Worm (Caenorhabditis elegans): ENCODE measurements around the gene srab-26.

Gene srab-26

DNA sequence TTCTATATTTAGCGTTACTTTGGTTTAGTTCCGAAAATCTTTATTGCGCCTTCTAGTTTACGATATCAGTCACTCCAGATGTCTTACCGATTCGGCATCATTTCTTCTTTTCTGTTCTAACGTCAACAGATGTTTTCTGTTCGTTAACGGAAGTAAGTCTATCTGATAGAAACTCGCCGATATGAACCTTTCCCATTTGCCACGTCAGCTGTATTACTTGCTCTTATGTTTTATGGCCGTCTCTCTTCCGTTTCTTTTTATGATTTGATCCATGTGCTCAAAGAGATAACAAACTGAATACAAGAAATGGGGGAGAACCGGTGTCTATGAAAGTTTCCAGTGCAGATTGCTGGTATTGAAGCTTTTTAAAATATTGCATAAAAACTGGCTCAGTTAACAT, at the start of gene srab-26:
Gene srab-26 (minus strand): TSS at position 101 of the 400 bp plus-strand sequence.
- TF ChIP-seq ZK337.2 (GFP tag; IDR thresholded peaks at IDR 0.05) (no peak), T26A8.4 (GFP tag; IDR thresholded peaks at IDR 0.05) (no peak), mep-1 (tag; optimal IDR thresholded peaks at IDR 0.05) (no peak), ztf-11 (tag; optimal IDR thresholded peaks at IDR 0.05) (no peak), php-3 (GFP tag; IDR thresholded peaks at IDR 0.05) (no peak), dmd-8 (GFP tag; IDR thresholded peaks at IDR 0.05) (no peak), Y75B8A.6 (GFP tag; IDR thresholded peaks at IDR 0.05) (no peak), lim-7 (GFP tag; IDR thresholded peaks at IDR 0.05) (no peak), Y48G9A.11 (GFP tag; IDR thresholded peaks at IDR 0.05) (no peak), daf-12 (tag; optimal IDR thresholded peaks at IDR 0.05) (no peak), lin-38 (GFP tag; IDR thresholded peaks at IDR 0.05) (no peak), zip-2 (tag; optimal IDR thresholded peaks at IDR 0.05) (no peak), dmd-6 (GFP tag; IDR thresholded peaks at IDR 0.05) (no peak)

DNA sequence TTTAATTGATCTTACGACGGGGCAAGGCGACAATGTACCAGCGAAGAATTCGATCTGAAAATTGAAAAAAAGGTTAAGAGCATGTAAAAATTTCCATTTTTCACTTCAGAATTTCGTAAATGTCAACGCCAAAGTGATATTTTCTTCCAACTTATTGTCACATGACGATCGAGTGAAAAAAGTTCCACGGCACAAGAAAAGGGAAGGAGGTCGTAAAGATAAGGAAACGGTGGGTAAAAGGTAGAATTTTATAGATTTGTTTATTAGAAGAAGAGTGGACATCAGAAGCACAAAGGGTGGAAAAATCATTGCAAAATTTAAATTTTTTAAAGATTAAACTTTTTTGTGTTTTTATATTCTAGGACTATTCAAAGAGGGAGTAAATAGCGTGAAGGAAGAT, 48.6 kb upstream of the srab-26 start:
- peak; percentile 39 for TF ChIP-seq hlh-30 (tag; optimal IDR thresholded peaks at IDR 0.05; ENCODE audit: insufficient read depth)
- no peak for TF ChIP-seq lim-7 (GFP tag; IDR thresholded peaks at IDR 0.05)
- no peak for TF ChIP-seq mxl-3 (GFP tag; optimal IDR thresholded peaks at IDR 0.05)
- no peak for TF ChIP-seq Y5F2A.4 (GFP tag; optimal IDR thresholded peaks at IDR 0.05)
- no peak for TF ChIP-seq nhr-42 (GFP tag; IDR thresholded peaks at IDR 0.05)
- TF ChIP-seq dve-1 (tag; optimal IDR thresholded peaks at IDR 0.05; ENCODE audit: insufficient read depth), result peak; percentile 69
- peak; percentile 16 for TF ChIP-seq pqm-1 (tag; optimal IDR thresholded peaks at IDR 0.05)
- no peak for TF ChIP-seq F44E2.7 (GFP tag; IDR thresholded peaks at IDR 0.05)
- TF ChIP-seq fos-1 (tag; optimal IDR thresholded peaks at IDR 0.05), result no peak
- TF ChIP-seq saeg-2 (GFP tag; IDR thresholded peaks at IDR 0.05), result no peak
- TF ChIP-seq lin-15B (tag; optimal IDR thresholded peaks at IDR 0.05), result no peak
- TF ChIP-seq nhr-28 (tag; optimal IDR thresholded peaks at IDR 0.05), result peak; percentile 30
- TF ChIP-seq nhr-77 (tag; optimal IDR thresholded peaks at IDR 0.05), result peak; percentile 48
- TF ChIP-seq sdz-12 (GFP tag; optimal IDR thresholded peaks at IDR 0.05), result no peak
- no peak for TF ChIP-seq madf-9 (GFP tag; conservative IDR thresholded peaks at IDR 0.05)
- TF ChIP-seq zip-11 (GFP tag; IDR thresholded peaks at IDR 0.05), result no peak
- no peak for TF ChIP-seq dmd-8 (GFP tag; IDR thresholded peaks at IDR 0.05)
- TF ChIP-seq dpl-1 (GFP tag; optimal IDR thresholded peaks at IDR 0.05), result no peak
- TF ChIP-seq F26F4.8 (GFP tag; conservative IDR thresholded peaks at IDR 0.05), result no peak
- TF ChIP-seq aly-2 (tag; optimal IDR thresholded peaks at IDR 0.05), result no peak
- no peak for TF ChIP-seq daf-16 (GFP tag; optimal IDR thresholded peaks at IDR 0.05)
- peak; percentile 90 for TF ChIP-seq daf-16 (tag; optimal IDR thresholded peaks at IDR 0.05)

DNA sequence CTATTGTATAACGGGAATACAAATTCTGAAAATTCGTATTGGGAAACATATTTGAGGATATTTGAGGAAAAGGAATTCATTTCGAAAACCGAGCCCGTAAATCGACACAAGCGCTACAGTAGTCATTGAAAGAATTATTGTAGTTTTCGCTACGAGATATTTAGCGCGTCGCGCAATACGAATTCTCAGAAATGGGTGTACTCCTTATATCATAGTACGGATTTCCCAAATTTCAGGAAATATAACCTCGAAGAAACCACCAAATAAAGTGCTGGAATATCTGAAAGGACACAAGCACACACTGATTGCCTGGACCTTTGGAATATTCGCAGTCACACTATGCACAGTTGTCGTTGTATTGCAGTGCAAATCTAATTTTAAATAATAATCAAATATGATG, 48.1 kb upstream of the srab-26 start:
- no peak for TF ChIP-seq aly-2 (tag; optimal IDR thresholded peaks at IDR 0.05)
- peak in 1 of 2 experiments; percentile 25 for TF ChIP-seq unc-62 (GFP tag; optimal IDR thresholded peaks at IDR 0.05 in 1 of 2)
- no peak for TF ChIP-seq unc-62 (tag; optimal IDR thresholded peaks at IDR 0.05)

DNA sequence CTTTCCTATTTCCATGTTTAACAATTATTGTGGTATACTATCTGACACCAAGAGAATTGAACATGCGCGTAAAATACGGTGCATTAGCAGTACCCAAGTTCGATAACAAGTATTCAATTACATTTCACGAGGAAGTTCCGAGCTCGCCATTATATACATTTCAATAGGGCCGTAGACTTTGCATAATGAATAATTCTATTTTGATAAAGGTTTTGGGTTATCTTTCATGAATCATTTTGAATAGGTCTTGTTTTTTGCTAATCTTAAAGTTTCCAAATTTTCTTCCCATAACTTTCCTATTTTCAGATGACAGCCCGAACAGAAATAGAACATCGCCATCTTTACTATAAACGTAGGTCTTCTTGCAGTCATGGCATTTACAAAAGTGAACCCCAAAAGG, 46.9 kb upstream of the srab-26 start, which contains the start of gene C50H2.13:
Gene C50H2.13 (plus strand): TSS at position 301 of the 400 bp plus-strand sequence.
- peak; percentile 46 for TF ChIP-seq aha-1 (tag)
- no peak for TF ChIP-seq ceh-82 (tag; optimal IDR thresholded peaks at IDR 0.05)

DNA sequence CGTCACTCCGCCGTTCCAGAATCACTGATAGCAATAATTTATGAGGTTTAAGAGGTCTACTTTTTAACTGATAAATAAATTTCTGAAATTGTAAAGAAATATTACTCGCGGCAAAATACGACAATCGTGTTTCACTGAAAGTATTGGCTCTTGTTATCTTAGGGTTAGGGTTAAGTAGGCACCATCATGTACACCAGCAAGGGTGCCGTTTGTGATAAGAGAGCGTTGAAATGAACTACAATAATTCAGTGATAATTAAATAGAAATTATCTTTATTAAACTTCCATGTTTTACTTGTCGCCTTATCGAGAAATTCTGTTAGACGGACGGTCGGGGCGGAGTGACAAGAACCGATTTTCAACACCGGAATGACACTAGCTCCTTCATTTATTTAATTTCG, 46.3 kb upstream of the srab-26 start:
- no peak for TF ChIP-seq dmd-9 (GFP tag; IDR thresholded peaks at IDR 0.05)
- TF ChIP-seq dmd-6 (GFP tag; IDR thresholded peaks at IDR 0.05), result peak; percentile 61
- peak; percentile 12 for TF ChIP-seq nhr-48 (tag; optimal IDR thresholded peaks at IDR 0.05)
- TF ChIP-seq mep-1 (tag; optimal IDR thresholded peaks at IDR 0.05), result no peak
- no peak for TF ChIP-seq nhr-6 (tag; optimal IDR thresholded peaks at IDR 0.05)
- no peak for TF ChIP-seq dpl-1 (GFP tag; optimal IDR thresholded peaks at IDR 0.05)
- peak; percentile 76 for TF ChIP-seq nhr-28 (tag; optimal IDR thresholded peaks at IDR 0.05)
- TF ChIP-seq set-16 (GFP tag; IDR thresholded peaks at IDR 0.05), result no peak
- TF ChIP-seq php-3 (GFP tag; IDR thresholded peaks at IDR 0.05), result 0 out of 2 replicates have a peak, but pooled peaks have one; percentile 37
- TF ChIP-seq cey-2 (tag; optimal IDR thresholded peaks at IDR 0.05; ENCODE audit: borderline replicate concordance, insufficient read depth), result peak; percentile 35
- peak; percentile 97 for TF ChIP-seq pqm-1 (tag; optimal IDR thresholded peaks at IDR 0.05)
- TF ChIP-seq hlh-11 (tag; optimal IDR thresholded peaks at IDR 0.05), result peak; percentile 74
- peak; percentile 23; the same call in 1 of the 2 replicates for TF ChIP-seq nhr-41 (GFP tag; IDR thresholded peaks at IDR 0.05)
- no peak for TF ChIP-seq zag-1 (tag; optimal IDR thresholded peaks at IDR 0.05)
- peak in 1 of 2 experiments; percentile 17 for TF ChIP-seq daf-16 (GFP tag; optimal IDR thresholded peaks at IDR 0.05)
- TF ChIP-seq daf-16 (tag; optimal IDR thresholded peaks at IDR 0.05), result peak; percentile 59
- TF ChIP-seq mes-2 (tag; optimal IDR thresholded peaks at IDR 0.05; ENCODE audit: poor library complexity, severe bottlenecking), result no peak
